Fruit fly (Drosophila melanogaster) S2 (cell line): ENCODE data around the gene Galk.
A peak's percentile ranks its signal among the peaks of the same experiment; 100 is the strongest.

Source experiments
- CG8478 ChIP-seq: fragments of >200 bp; optimal IDR thresholded peaks from 2 replicates; lab custom pipeline; 2018
- CTCF ChIP-seq, 2 experiments: fragments of >200 bp; optimal IDR thresholded peaks; 2 replicates each; lab custom pipeline; 2018

- TF ChIP-seq CTCF (optimal IDR thresholded peaks at IDR 0.05; lab: Kevin White, UChicago) (peak in 1 of 2 experiments; percentile 47), CG8478 (no peak)
These were observed 691 bp upstream of the Galk start, which contains the start of gene CG5068 for dm6 chr3L:8986582-8986981.
